Worm (Caenorhabditis elegans) whole organism, late embryonic: ENCODE results near the gene F13H10.5.

Experiments
- K09A11.1 ChIP-seq: sonication (generic microtip); optimal IDR thresholded peaks from 2 replicates; lab custom pipeline; 2017; ENCODE audit warnings: antibody characterized with exemption, mild to moderate bottlenecking, missing genetic modification characterization, missing compliant biosample characterization; ENCODE audit not compliant: insufficient read depth
- Y22D7AL.16 ChIP-seq: sonication (generic microtip); optimal IDR thresholded peaks from 2 replicates; lab custom pipeline; 2016; ENCODE audit warnings: missing genetic modification characterization, missing compliant biosample characterization
- ceh-45 ChIP-seq: fragments of 200-800 bp; sonication (Bioruptor generic); IDR thresholded peaks from 2 replicates; pipeline ENCODE4 v1.3.6; 2022; ENCODE audit warnings: missing genetic modification reagents, missing genetic modification characterization, missing compliant biosample characterization
- ets-4 ChIP-seq: sonication (generic microtip); optimal IDR thresholded peaks from 2 replicates; lab custom pipeline; 2016; ENCODE audit warnings: missing genetic modification characterization, missing compliant biosample characterization
- hlh-15 ChIP-seq: sonication (generic microtip); optimal IDR thresholded peaks from 2 replicates; lab custom pipeline; 2016; ENCODE audit warnings: missing genetic modification characterization, missing compliant biosample characterization
- nfya-1 ChIP-seq: sonication (generic microtip); optimal IDR thresholded peaks from 2 replicates; lab custom pipeline; 2017; ENCODE audit warnings: missing genetic modification characterization, mild to moderate bottlenecking, missing compliant biosample characterization, antibody characterized with exemption, moderate library complexity
- nhr-11 ChIP-seq: fragments of 150-350 bp; optimal IDR thresholded peaks from 2 replicates; lab custom pipeline; 2014; ENCODE audit warnings: missing biosample characterization, missing genetic modification characterization
- npax-4 ChIP-seq: sonication (generic microtip); optimal IDR thresholded peaks from 2 replicates; lab custom pipeline; 2016; ENCODE audit warnings: missing genetic modification characterization, missing compliant biosample characterization
- pqm-1 ChIP-seq: sonication (generic microtip); optimal IDR thresholded peaks from 2 replicates; lab custom pipeline; 2016; ENCODE audit warnings: missing genetic modification characterization, missing compliant biosample characterization
- zip-5 ChIP-seq: sonication (generic microtip); optimal IDR thresholded peaks from 2 replicates; lab custom pipeline; 2016; ENCODE audit warnings: missing genetic modification characterization, missing compliant biosample characterization

- TF ChIP-seq hlh-15 (no peak), ceh-45 (GFP tag; lab: Robert Waterston, UW) (no peak), K09A11.1 (tag; lab: Kevin White, UChicago) (no peak), npax-4 (tag; lab: Kevin White, UChicago) (no peak), ets-4 (tag; lab: Kevin White, UChicago) (no peak), zip-5 (tag; lab: Kevin White, UChicago) (no peak), nfya-1 (no peak), nhr-11 (no peak), Y22D7AL.16 (tag; lab: Kevin White, UChicago) (no peak), pqm-1 (tag; lab: Kevin White, UChicago) (no peak)
Observed at ce11 chrIV:11019962-11020550, 29.3 kb downstream of the F13H10.5 start, which contains the start of gene F13H10.8.
